Fruit fly (Drosophila melanogaster) whole organism, embryonic: ENCODE results near the gene CG44838.

Experiments
- Antp ChIP-seq: fragments of 200-800 bp; sonication (Bioruptor generic); optimal IDR thresholded peaks from 3 replicates; lab custom pipeline; 2016; ENCODE audit warnings: missing biosample characterization, missing genetic modification characterization
- Atf6 ChIP-seq: fragments of 200-800 bp; sonication (Bioruptor generic); IDR thresholded peaks from 2 replicates; pipeline ENCODE4 v1.3.6; 2022; ENCODE audit warnings: missing biosample characterization, missing genetic modification characterization
- CG10366 ChIP-seq: fragments of 200-800 bp; sonication (Bioruptor generic); IDR thresholded peaks from 2 replicates; pipeline ENCODE4 v1.3.6; 2022; ENCODE audit warnings: missing biosample characterization, missing genetic modification characterization
- CG10565 ChIP-seq: fragments of 200-800 bp; sonication (Bioruptor generic); optimal IDR thresholded peaks from 3 replicates; lab custom pipeline; 2016; ENCODE audit warnings: missing biosample characterization, mild to moderate bottlenecking, missing genetic modification characterization
- CG13123 ChIP-seq: fragments of 200-800 bp; sonication (Bioruptor generic); optimal IDR thresholded peaks from 2 replicates; lab custom pipeline; 2016; ENCODE audit warnings: missing biosample characterization, missing genetic modification characterization
- CG14014 ChIP-seq: fragments of 200-800 bp; sonication (Bioruptor generic); IDR thresholded peaks from 2 replicates; pipeline ENCODE4 v1.3.6; 2022; ENCODE audit warnings: missing biosample characterization, missing genetic modification characterization
- CG15073 ChIP-seq: fragments of 200-800 bp; sonication (Bioruptor generic); optimal IDR thresholded peaks from 2 replicates; lab custom pipeline; 2016; ENCODE audit warnings: missing biosample characterization, missing genetic modification characterization
- CG1603 ChIP-seq: fragments of 200-800 bp; sonication (Bioruptor generic); optimal IDR thresholded peaks from 2 replicates; lab custom pipeline; 2019; ENCODE audit warnings: missing biosample characterization, mild to moderate bottlenecking, missing genetic modification characterization, moderate library complexity
- CG16813 ChIP-seq: fragments of 200-800 bp; sonication (Bioruptor generic); IDR thresholded peaks from 3 replicates; pipeline ENCODE4 v1.3.6; 2022; ENCODE audit warnings: missing biosample characterization, missing genetic modification characterization; ENCODE audit not compliant: partially characterized antibody
- CG17359 ChIP-seq: fragments of 200-800 bp; sonication (Bioruptor generic); optimal IDR thresholded peaks from 3 replicates; lab custom pipeline; 2018; ENCODE audit warnings: missing biosample characterization, mild to moderate bottlenecking, missing genetic modification characterization, moderate library complexity
- CG17361 ChIP-seq: fragments of 200-800 bp; sonication (Bioruptor generic); IDR thresholded peaks from 3 replicates; pipeline ENCODE4 v1.3.6; 2022; ENCODE audit warnings: missing biosample characterization, missing genetic modification characterization
- CG18764 ChIP-seq: fragments of 200-800 bp; sonication (Bioruptor generic); optimal IDR thresholded peaks from 3 replicates; lab custom pipeline; 2016; ENCODE audit warnings: missing biosample characterization, missing genetic modification characterization
- CG2678 ChIP-seq: fragments of 200-800 bp; sonication (Bioruptor generic); optimal IDR thresholded peaks from 3 replicates; lab custom pipeline; 2019; ENCODE audit warnings: missing biosample characterization, mild to moderate bottlenecking, missing genetic modification characterization, moderate library complexity
- CG33557 ChIP-seq: fragments of 200-800 bp; sonication (Bioruptor generic); optimal IDR thresholded peaks from 2 replicates; lab custom pipeline; 2019; ENCODE audit warnings: missing biosample characterization, mild to moderate bottlenecking, missing genetic modification characterization, moderate library complexity
- CG34376 ChIP-seq: fragments of 200-800 bp; sonication (Bioruptor generic); optimal IDR thresholded peaks from 2 replicates; lab custom pipeline; 2018; ENCODE audit warnings: missing biosample characterization, mild to moderate bottlenecking, missing genetic modification characterization
- CG4730 ChIP-seq: fragments of 200-800 bp; sonication (Bioruptor generic); IDR thresholded peaks from 2 replicates; pipeline ENCODE4 v1.3.6; 2022; ENCODE audit warnings: missing biosample characterization, missing genetic modification characterization
- CG6272 ChIP-seq: fragments of 200-800 bp; sonication (Bioruptor generic); IDR thresholded peaks from 2 replicates; pipeline ENCODE4 v1.3.6; 2022; ENCODE audit warnings: missing biosample characterization, missing genetic modification characterization
- CG7357 ChIP-seq: fragments of 200-800 bp; sonication (Bioruptor generic); IDR thresholded peaks from 3 replicates; pipeline ENCODE4 v1.3.6; 2022; ENCODE audit warnings: missing biosample characterization, missing genetic modification characterization
- CG7839 ChIP-seq: fragments of 200-800 bp; sonication (Bioruptor generic); optimal IDR thresholded peaks from 3 replicates; lab custom pipeline; 2018; ENCODE audit warnings: missing biosample characterization, mild to moderate bottlenecking, missing genetic modification characterization, moderate library complexity
- CG9437 ChIP-seq: fragments of 200-800 bp; sonication (Bioruptor generic); optimal IDR thresholded peaks from 2 replicates; lab custom pipeline; 2018; ENCODE audit warnings: missing biosample characterization, mild to moderate bottlenecking, missing genetic modification characterization
- CG9609 ChIP-seq: fragments of 200-800 bp; sonication (Bioruptor generic); optimal IDR thresholded peaks from 3 replicates; lab custom pipeline; 2016; ENCODE audit warnings: missing biosample characterization, missing genetic modification characterization
- CG9797 ChIP-seq: fragments of 200-800 bp; sonication (Bioruptor generic); optimal IDR thresholded peaks from 3 replicates; lab custom pipeline; 2018; ENCODE audit warnings: missing biosample characterization, mild to moderate bottlenecking, missing genetic modification characterization
- CG9817 ChIP-seq: fragments of 200-800 bp; sonication (Bioruptor generic); optimal IDR thresholded peaks from 2 replicates; lab custom pipeline; 2018; ENCODE audit warnings: missing biosample characterization, mild to moderate bottlenecking, missing genetic modification characterization, moderate library complexity
- E2f2 ChIP-seq: fragments of 200-800 bp; sonication (Bioruptor generic); IDR thresholded peaks from 2 replicates; pipeline ENCODE4 v1.3.6; 2022; ENCODE audit warnings: missing biosample characterization, missing genetic modification characterization
- ERR ChIP-seq: fragments of 200-800 bp; sonication (Bioruptor generic); optimal IDR thresholded peaks from 2 replicates; lab custom pipeline; 2016; ENCODE audit warnings: missing biosample characterization, missing genetic modification characterization
- Fer3 ChIP-seq: fragments of 200-800 bp; sonication (Bioruptor generic); optimal IDR thresholded peaks from 2 replicates; lab custom pipeline; 2018; ENCODE audit warnings: missing biosample characterization, mild to moderate bottlenecking, missing genetic modification characterization, moderate library complexity
- Lhr ChIP-seq: fragments of 200-800 bp; sonication (Bioruptor generic); optimal IDR thresholded peaks from 3 replicates; lab custom pipeline; 2017; ENCODE audit warnings: mild to moderate bottlenecking, missing biosample characterization, missing genetic modification reagents, missing genetic modification characterization
- Med ChIP-seq: fragments of 200-800 bp; sonication (Bioruptor generic); peaks from one replicate; lab custom pipeline; 2016; ENCODE audit warnings: missing biosample characterization, missing genetic modification characterization, mild to moderate bottlenecking, inconsistent platforms, moderate library complexity
- NFAT ChIP-seq: fragments of 200-800 bp; sonication (Bioruptor generic); IDR thresholded peaks from 2 replicates; pipeline ENCODE4 v1.3.6; 2022; ENCODE audit warnings: missing biosample characterization, missing genetic modification characterization
- Ptx1 ChIP-seq: fragments of 200-800 bp; sonication (Bioruptor generic); IDR thresholded peaks from 2 replicates; pipeline ENCODE4 v1.3.6; 2022; ENCODE audit warnings: missing biosample characterization, missing genetic modification characterization
- Trl ChIP-seq, 3 experiments: fragments of >200 bp in 2 of 3; fragments of 200-800 bp in 1 of 3; sonication (Bioruptor generic) in 1 of 3; optimal IDR thresholded peaks; 2 replicates in 1 of 3; 3 replicates in 2 of 3; lab custom pipeline; 2016 to 2017; ENCODE audit warnings: missing biosample characterization in 1 of 3, missing genetic modification characterization in 1 of 3
- ac ChIP-seq: fragments of 200-800 bp; sonication (Bioruptor generic); optimal IDR thresholded peaks from 3 replicates; lab custom pipeline; 2017; ENCODE audit warnings: missing biosample characterization, mild to moderate bottlenecking, missing genetic modification characterization
- cg ChIP-seq: fragments of 200-800 bp; sonication (Bioruptor generic); optimal IDR thresholded peaks from 3 replicates; lab custom pipeline; 2019; ENCODE audit warnings: missing biosample characterization, mild to moderate bottlenecking, missing genetic modification characterization, moderate library complexity
- dysf ChIP-seq: fragments of 200-800 bp; sonication (Bioruptor generic); IDR thresholded peaks from 3 replicates; pipeline ENCODE4 v1.3.6; 2022; ENCODE audit warnings: missing biosample characterization, missing genetic modification characterization
- fd96Cb ChIP-seq: fragments of 200-800 bp; sonication (Bioruptor generic); optimal IDR thresholded peaks from 2 replicates; lab custom pipeline; 2018; ENCODE audit warnings: missing biosample characterization, mild to moderate bottlenecking, missing genetic modification characterization, moderate library complexity
- fu2 ChIP-seq: fragments of 200-800 bp; sonication (Bioruptor generic); optimal IDR thresholded peaks from 2 replicates; lab custom pipeline; 2016; ENCODE audit warnings: missing biosample characterization, missing genetic modification characterization
- jing ChIP-seq: fragments of 200-800 bp; sonication (Bioruptor generic); optimal IDR thresholded peaks from 2 replicates; lab custom pipeline; 2018; ENCODE audit warnings: missing biosample characterization, mild to moderate bottlenecking, missing genetic modification characterization
- jumu ChIP-seq: fragments of 200-800 bp; sonication (Bioruptor generic); optimal IDR thresholded peaks from 3 replicates; lab custom pipeline; 2016; ENCODE audit warnings: missing biosample characterization, missing genetic modification characterization
- klu ChIP-seq: fragments of 200-800 bp; sonication (Bioruptor generic); IDR thresholded peaks from 2 replicates; pipeline ENCODE4 v1.3.6; 2022; ENCODE audit warnings: missing biosample characterization, missing genetic modification characterization
- luna ChIP-seq: fragments of 200-800 bp; sonication (Bioruptor generic); optimal IDR thresholded peaks from 2 replicates; lab custom pipeline; 2016; ENCODE audit warnings: missing biosample characterization, missing genetic modification characterization
- mam ChIP-seq: fragments of 200-800 bp; sonication (Bioruptor generic); optimal IDR thresholded peaks from 3 replicates; lab custom pipeline; 2016; ENCODE audit warnings: missing biosample characterization, missing genetic modification characterization
- odd ChIP-seq: fragments of 200-800 bp; sonication (Bioruptor generic); optimal IDR thresholded peaks from 2 replicates; lab custom pipeline; 2017; ENCODE audit warnings: missing biosample characterization, mild to moderate bottlenecking, missing genetic modification characterization
- ranshi ChIP-seq: fragments of 200-800 bp; sonication (Bioruptor generic); IDR thresholded peaks from 2 replicates; pipeline ENCODE4 v1.3.6; 2022; ENCODE audit warnings: missing biosample characterization, missing genetic modification characterization
- sens ChIP-seq: fragments of 200-800 bp; sonication (Bioruptor generic); peaks from one replicate; lab custom pipeline; 2016; ENCODE audit warnings: missing biosample characterization, missing genetic modification characterization
- sens-2 ChIP-seq: fragments of 200-800 bp; sonication (Bioruptor generic); IDR thresholded peaks from 2 replicates; pipeline ENCODE4 v1.3.6; 2022; ENCODE audit warnings: missing biosample characterization, missing genetic modification characterization
- sim ChIP-seq: fragments of 200-800 bp; sonication (Bioruptor generic); IDR thresholded peaks from 2 replicates; pipeline ENCODE4 v1.3.6; 2022; ENCODE audit warnings: missing biosample characterization, missing genetic modification characterization
- slou ChIP-seq: fragments of 200-800 bp; sonication (Bioruptor generic); optimal IDR thresholded peaks from 3 replicates; lab custom pipeline; 2016; ENCODE audit warnings: missing biosample characterization, missing genetic modification characterization
- tgo ChIP-seq: fragments of 200-800 bp; sonication (Bioruptor generic); IDR thresholded peaks from 3 replicates; pipeline ENCODE4 v1.3.6; 2022; ENCODE audit warnings: missing biosample characterization, missing genetic modification characterization
- unpg ChIP-seq: fragments of 200-800 bp; sonication (Bioruptor generic); optimal IDR thresholded peaks from 3 replicates; lab custom pipeline; 2018; ENCODE audit warnings: missing biosample characterization, mild to moderate bottlenecking, missing genetic modification characterization, moderate library complexity
- z ChIP-seq: fragments of 200-800 bp; sonication (Bioruptor generic); IDR thresholded peaks from 3 replicates; pipeline ENCODE4 v1.3.6; 2022; ENCODE audit warnings: missing biosample characterization, missing genetic modification characterization
- zfh2 ChIP-seq: fragments of 200-800 bp; sonication (Bioruptor generic); optimal IDR thresholded peaks from 2 replicates; lab custom pipeline; 2016; ENCODE audit warnings: missing biosample characterization, missing genetic modification characterization

Gene CG44838

DNA sequence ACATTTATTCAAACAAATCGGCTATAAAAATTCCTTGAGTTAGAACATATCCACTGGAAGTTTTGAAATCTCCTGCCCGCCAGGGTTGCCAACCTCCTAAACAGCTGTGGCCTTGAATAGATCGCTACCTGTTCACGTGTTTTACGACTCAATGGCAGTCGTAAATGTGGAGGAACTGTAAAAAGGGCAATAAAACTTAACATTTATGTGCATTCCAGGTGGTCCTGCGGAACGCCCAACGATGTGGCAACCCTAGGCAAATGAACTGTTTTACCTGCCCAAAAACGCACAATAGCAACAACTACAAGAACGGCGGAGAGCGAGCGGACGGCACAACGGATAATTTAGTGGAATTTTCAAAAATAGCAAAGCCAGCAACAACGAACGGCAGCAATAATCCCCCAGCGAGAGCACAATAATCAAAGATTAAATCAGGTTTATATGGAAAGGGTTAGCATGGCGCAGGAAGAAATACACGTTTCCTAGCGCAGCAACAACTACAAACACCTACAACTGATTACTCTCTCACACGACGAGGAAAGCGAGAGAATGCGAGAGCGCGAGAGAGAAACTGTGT, 908 bp downstream of the CG44838 start (continued):
- peak; percentile 79 for TF ChIP-seq CG1603 (tag; lab: Kevin White, UChicago)
- peak; percentile 59 for TF ChIP-seq sens-2 (GFP tag; lab: Robert Waterston, UW)
- no peak for TF ChIP-seq CG9797 (GFP tag; lab: Kevin White, UChicago)
- TF ChIP-seq dysf: peak; percentile 44; the same call in 1 of the 3 replicates
- peak; percentile 29 for TF ChIP-seq ac (GFP tag; lab: Kevin White, UChicago)
- TF ChIP-seq CG15073 (GFP tag; lab: Kevin White, UChicago): no peak
- TF ChIP-seq CG10366 (GFP tag; lab: Robert Waterston, UW): peak; percentile 44; the same call in 1 of the 2 replicates
- no peak for TF ChIP-seq Lhr
- no peak for TF ChIP-seq CG9437 (GFP tag; lab: Kevin White, UChicago)
- peak; percentile 87 for TF ChIP-seq sens (GFP tag; lab: Kevin White, UChicago)
- peak; percentile 19 for TF ChIP-seq zfh2 (GFP tag; lab: Kevin White, UChicago)
- peak; percentile 36 for TF ChIP-seq CG9609
- peak; percentile 46; the same call in 1 of the 2 replicates for TF ChIP-seq CG14014
- peak; percentile 7 for TF ChIP-seq mam (GFP tag; lab: Kevin White, UChicago)
- peak; percentile 47 for TF ChIP-seq unpg (GFP tag; lab: Kevin White, UChicago)
- TF ChIP-seq z (GFP tag; lab: Robert Waterston, UW): no peak
- TF ChIP-seq tgo: peak; percentile 21; the same call in 1 of the 3 replicates
- peak; percentile 38 for TF ChIP-seq CG7839
- no peak for TF ChIP-seq odd (GFP tag; lab: Kevin White, UChicago)
- peak; percentile 39; the same call in 1 of the 2 replicates for TF ChIP-seq CG6272 (GFP tag; lab: Robert Waterston, UW)
- peak; percentile 55 for TF ChIP-seq Ptx1 (GFP tag; lab: Robert Waterston, UW)
- peak; percentile 17 for TF ChIP-seq Fer3
- TF ChIP-seq fu2: no peak
- peak; percentile 42 for TF ChIP-seq fd96Cb (tag; lab: Kevin White, UChicago)
- TF ChIP-seq E2f2: no peak; the same call in 1 of the 2 replicates
- no peak for TF ChIP-seq CG4730
- no peak for TF ChIP-seq klu (GFP tag; lab: Robert Waterston, UW)
- no peak for TF ChIP-seq CG16813 (GFP tag; lab: Robert Waterston, UW)
- TF ChIP-seq CG17361 (GFP tag; lab: Robert Waterston, UW): no peak
- no peak for TF ChIP-seq cg (GFP tag; lab: Kevin White, UChicago)
- TF ChIP-seq jing: peak; percentile 11
- peak; percentile 65 for TF ChIP-seq CG17359 (tag; lab: Kevin White, UChicago)
- TF ChIP-seq Antp: peak; percentile 33
- TF ChIP-seq sim: no peak
- TF ChIP-seq CG34376 (GFP tag; lab: Kevin White, UChicago): no peak
- peak; percentile 28 for TF ChIP-seq CG18764 (GFP tag; lab: Kevin White, UChicago)
- TF ChIP-seq CG9817 (tag; lab: Kevin White, UChicago): peak; percentile 3
- peak; percentile 47 for TF ChIP-seq NFAT (GFP tag; lab: Robert Waterston, UW)
- TF ChIP-seq slou (GFP tag; lab: Kevin White, UChicago): no peak
- TF ChIP-seq CG7357 (GFP tag; lab: Robert Waterston, UW): peak; percentile 10; the same call in 1 of the 3 replicates
- TF ChIP-seq Atf6 (GFP tag; lab: Robert Waterston, UW): peak; percentile 36
- TF ChIP-seq ERR: peak; percentile 21
- TF ChIP-seq CG10565 (GFP tag; lab: Kevin White, UChicago): no peak
- no peak for TF ChIP-seq CG33557 (GFP tag; lab: Kevin White, UChicago)
- peak; percentile 35; the same call in 1 of the 2 replicates for TF ChIP-seq ranshi
- peak in 1 of 2 experiments; percentile 96 for TF ChIP-seq Trl (optimal IDR thresholded peaks at IDR 0.05; lab: Kevin White, UChicago)
- TF ChIP-seq Trl (GFP tag; optimal IDR thresholded peaks at IDR 0.05; lab: Kevin White, UChicago): no peak
- peak; percentile 95 for TF ChIP-seq Med (GFP tag; lab: Kevin White, UChicago)
- TF ChIP-seq jumu (GFP tag; lab: Kevin White, UChicago): peak; percentile 58
- TF ChIP-seq CG13123 (GFP tag; lab: Kevin White, UChicago): no peak
- no peak for TF ChIP-seq CG2678 (tag; lab: Kevin White, UChicago)
- TF ChIP-seq luna: no peak
